Worm (Caenorhabditis elegans) whole organism, L3 larva: ENCODE measurements around the gene tmed-1.

Experiments used
- ceh-82 ChIP-seq: fragments of 150-350 bp; optimal IDR thresholded peaks from 2 replicates; lab custom pipeline; 2014; ENCODE audit warnings: missing biosample characterization, missing genetic modification characterization
- jun-1 ChIP-seq: fragments of 150-350 bp; optimal IDR thresholded peaks from 2 replicates; lab custom pipeline; 2014; ENCODE audit warnings: missing biosample characterization, missing genetic modification reagents, missing genetic modification characterization
- lsy-12 ChIP-seq: sonication (generic microtip); optimal IDR thresholded peaks from 2 replicates; lab custom pipeline; 2016; ENCODE audit warnings: mild to moderate bottlenecking, missing genetic modification characterization, missing compliant biosample characterization
- nhr-25 ChIP-seq: sonication (generic microtip); optimal IDR thresholded peaks from 2 replicates; lab custom pipeline; 2017; ENCODE audit warnings: missing biosample characterization, missing genetic modification characterization
- unc-62 ChIP-seq: fragments of 150-350 bp; sonication (generic microtip); optimal IDR thresholded peaks from 4 replicates; lab custom pipeline; 2014; ENCODE audit warnings: missing biosample characterization, missing genetic modification reagents, missing genetic modification characterization

DNA sequence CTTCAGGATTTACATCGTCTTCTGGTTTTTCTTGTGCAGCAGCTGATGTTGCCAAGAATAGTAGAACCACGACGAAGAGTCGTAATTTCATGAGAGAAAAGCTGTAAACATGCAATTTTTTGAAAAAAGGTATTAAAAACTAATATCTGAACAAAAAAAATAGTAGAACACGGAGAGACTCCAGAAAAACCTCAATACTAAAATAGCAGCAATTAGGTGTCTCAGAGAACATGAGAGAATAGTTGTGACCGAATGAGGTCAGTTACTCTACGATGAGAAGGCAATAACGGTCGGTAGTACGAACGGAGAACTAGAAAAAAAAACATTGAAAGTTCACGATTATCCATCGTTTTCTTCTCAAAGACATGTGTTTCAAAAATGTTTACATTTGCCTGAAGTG lies 48.9 kb downstream of the tmed-1 start, which contains the start of gene tgn-38:
- TF ChIP-seq jun-1 (no peak), lsy-12 (no peak), ceh-82 (tag; lab: Kevin White, UChicago) (no peak), unc-62 (no peak), nhr-25 (tag; lab: Kevin White, UChicago) (no peak)
